Fruit fly (Drosophila melanogaster) ovary, adult (tissue): ENCODE data around the gene Atg16.

ENCODE experiments used
- CG17801 ChIP-seq: fragments of 200-800 bp; optimal IDR thresholded peaks from 2 replicates; lab custom pipeline; 2019; ENCODE audit warnings: missing biosample characterization, mild to moderate bottlenecking, missing genetic modification characterization, moderate library complexity; ENCODE audit not compliant: partially characterized antibody

The Atg16 gene

DNA sequence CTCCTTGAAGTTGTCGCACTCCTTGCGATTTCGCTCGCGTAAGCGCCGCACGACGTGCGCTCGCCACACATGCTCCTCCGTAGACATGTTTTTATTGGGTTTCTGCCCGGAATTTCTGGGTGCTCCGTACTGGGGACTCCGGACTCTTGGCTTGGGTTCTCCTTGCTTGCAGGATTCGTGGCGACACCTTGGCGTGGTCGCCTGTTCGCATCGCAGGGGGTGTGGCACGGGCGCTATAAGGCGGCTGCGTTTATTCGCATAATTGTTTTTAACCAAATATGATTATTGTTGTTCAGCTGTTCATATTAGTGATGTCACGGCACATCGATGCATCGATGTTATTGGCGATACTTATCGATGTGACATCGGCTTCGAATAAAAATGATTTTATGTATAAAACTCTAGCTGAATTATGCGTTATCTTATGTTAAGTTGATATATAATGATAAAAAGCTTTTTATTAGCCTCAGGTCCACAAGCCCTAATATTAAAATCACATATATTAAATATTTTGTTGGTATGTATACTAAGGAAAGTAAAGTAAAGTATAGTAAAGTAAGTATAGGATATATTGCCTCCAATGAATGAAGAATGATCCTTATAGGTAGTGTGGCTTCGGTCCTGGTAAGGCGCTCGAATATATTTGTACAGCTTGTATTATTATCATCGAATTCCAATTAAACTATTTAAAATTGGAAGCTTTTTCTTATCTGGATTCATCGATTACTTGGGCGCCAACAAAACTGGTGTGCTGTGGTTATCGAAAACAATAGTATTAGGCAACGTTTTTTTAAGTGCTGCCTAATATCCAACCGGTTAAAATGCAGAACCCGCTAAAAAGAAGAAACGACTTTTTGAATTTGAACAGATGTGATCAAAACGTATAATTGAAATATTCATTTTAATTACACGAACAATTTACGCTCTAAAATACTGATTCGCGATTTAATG is at the start of gene Atg16:
Gene Atg16, minus strand, starts transcription at position 343 of the 951 bp plus-strand sequence.
- TF ChIP-seq CG17801 (GFP tag; lab: Kevin White, UChicago), result no peak

- TF ChIP-seq CG17801 (GFP tag; lab: Kevin White, UChicago), result no peak
Observed at dm6 chr3R:29880306-29880705, 45.4 kb upstream of the Atg16 start.

dm6 chr3R:29876733-29877193 is 41.9 kb upstream of the Atg16 start, which contains the start of gene CG31038:
Gene CG31038, plus strand, starts transcription at chr3R:29877059.
- TF ChIP-seq CG17801 (GFP tag; lab: Kevin White, UChicago), result peak; percentile 27

- no peak for TF ChIP-seq CG17801 (GFP tag; lab: Kevin White, UChicago)
Observed at dm6 chr3R:29876232-29876631, 41.3 kb upstream of the Atg16 start.

DNA sequence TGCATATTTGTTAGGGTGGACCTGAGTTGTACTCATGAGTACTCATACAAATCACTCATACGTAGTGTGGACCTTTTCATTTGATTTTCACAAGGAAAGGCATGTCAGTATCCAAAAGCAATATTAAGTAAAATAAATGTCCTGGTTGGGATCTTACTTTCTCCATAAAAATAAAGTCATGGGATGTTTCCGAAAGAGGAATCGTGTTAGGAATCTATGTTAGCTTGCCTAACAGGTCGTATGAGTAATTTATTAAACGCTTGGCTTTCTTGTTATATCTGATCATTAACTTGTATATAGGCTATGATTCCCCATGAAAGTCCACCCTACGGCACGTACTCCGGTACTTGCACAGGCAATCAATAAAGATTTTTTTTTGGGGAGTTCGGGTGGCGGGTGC is 40.9 kb upstream of the Atg16 start:
- peak; percentile 50 for TF ChIP-seq CG17801 (GFP tag; lab: Kevin White, UChicago)

DNA sequence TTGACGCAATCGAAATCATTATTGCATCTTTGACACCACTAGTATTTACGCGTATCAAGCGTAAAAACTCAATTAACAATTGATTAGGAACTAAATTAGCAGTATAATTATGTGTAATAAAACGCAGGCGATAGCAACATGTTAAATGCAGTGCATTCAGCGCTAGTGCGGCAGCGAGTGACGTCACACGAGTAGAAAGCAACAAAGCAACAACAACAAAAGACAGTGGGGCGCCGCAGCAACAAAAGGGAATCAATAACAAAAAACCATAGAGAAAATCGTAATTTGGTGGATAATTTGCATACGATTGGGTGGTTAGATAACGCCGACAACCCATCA is 34.4 kb upstream of the Atg16 start, which contains the start of gene CG34133:
Gene CG34133, plus strand, starts transcription at position 16 of the 339 bp plus-strand sequence.
- no peak for TF ChIP-seq CG17801 (GFP tag; lab: Kevin White, UChicago)

dm6 chr3R:29868676-29869349 is 33.9 kb upstream of the Atg16 start, which contains the start of gene Zip99C:
Gene Zip99C, minus strand, starts transcription at chr3R:29868895.
- TF ChIP-seq CG17801 (GFP tag; lab: Kevin White, UChicago), result peak; percentile 16

DNA sequence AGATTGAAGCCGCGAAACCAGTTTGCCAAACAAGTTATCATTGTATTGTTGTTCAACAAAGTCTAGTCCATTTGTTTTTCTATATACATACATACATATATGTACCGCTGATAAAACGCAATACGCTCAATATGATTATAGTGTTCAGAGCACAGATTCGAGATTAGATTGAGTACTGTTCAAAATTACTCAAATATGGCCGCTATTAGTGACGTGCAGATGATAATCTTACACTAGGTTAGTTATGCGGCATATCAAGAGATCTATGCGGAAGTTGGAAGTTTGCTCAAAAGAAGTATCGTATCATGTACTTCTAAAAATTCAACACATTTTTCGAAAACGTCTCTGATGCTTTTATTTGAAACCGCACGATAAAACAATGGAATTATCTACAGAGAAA is 33.0 kb upstream of the Atg16 start:
- no peak for TF ChIP-seq CG17801 (GFP tag; lab: Kevin White, UChicago)

DNA sequence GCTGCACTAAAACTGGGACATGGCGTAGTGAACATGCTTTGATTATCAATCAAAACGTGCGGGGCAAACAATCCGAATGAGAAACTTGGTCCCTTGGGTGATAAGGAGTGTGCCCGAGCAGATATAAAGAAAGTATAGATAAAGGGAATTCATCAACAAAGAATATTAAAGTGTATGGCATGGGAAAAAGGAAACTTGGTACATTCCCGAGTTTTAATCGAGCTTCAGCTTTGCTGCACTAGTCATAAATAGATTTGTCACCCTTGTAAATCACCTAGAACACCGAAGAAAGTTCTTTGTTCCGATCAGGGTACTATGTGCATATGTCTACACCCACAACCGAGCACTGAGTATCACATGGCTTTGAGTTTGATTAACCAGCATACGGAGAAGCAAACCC is 32.6 kb upstream of the Atg16 start:
- no peak for TF ChIP-seq CG17801 (GFP tag; lab: Kevin White, UChicago)

- no peak for TF ChIP-seq CG17801 (GFP tag; lab: Kevin White, UChicago)
Observed at dm6 chr3R:29866706-29867105, 31.8 kb upstream of the Atg16 start.

DNA sequence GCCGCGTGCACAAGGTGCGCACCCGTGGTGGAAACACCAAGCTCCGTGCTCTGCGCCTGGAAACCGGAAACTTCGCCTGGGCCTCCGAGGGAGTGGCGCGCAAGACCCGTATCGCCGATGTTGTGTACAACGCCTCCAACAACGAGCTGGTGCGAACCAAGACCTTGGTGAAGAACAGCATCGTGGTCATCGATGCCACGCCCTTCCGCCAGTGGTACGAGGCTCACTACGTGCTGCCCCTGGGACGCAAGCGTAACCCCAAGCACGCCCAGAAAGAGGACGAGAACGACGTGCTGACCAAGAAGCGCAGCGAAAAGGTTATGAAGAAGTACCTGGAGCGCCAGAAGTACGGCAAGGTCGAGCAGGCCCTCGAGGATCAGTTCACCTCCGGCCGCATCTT is 27.9 kb upstream of the Atg16 start:
- no peak for TF ChIP-seq CG17801 (GFP tag; lab: Kevin White, UChicago)

DNA sequence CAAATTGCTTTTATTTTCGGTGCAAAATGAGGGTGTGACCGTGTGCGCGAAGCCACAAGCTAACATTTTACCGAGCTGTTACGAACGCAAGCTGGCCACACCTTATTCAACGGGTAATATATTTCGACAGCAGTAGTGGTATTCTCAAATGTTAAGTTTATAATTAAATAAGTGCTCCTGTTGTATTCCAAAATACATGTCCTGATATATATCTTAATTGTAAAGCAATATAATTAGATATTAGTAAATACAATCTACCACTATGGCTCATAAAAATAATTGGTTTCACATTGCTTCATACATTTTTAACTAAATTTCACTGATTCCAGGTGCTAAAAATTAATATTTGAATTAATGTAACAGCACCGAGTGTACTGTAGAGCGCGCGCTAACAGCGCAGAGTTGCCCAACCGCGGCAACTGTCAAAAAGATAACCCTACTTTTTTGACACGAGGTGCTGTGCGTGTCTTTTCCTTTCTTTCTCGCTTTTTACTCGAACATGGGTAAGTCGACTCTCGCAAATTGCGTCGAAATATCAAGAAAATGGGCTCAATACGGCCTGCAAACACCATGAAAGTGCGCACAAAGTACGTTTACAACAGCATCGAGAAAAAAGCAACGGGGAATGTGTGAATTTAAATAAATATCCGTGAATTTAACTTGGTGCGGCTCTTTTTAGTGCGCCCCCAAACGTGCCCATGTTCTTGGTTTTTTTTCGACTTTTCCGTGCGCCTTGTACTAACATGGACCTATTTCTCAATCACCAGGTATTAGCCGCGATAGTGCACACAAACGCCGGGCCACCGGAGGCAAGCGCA is 26.7 kb upstream of the Atg16 start, which contains the start of the genes CG15514 and RpS8:
Gene CG15514, minus strand, starts transcription at position 63 of the 818 bp plus-strand sequence.
Gene RpS8, plus strand, starts transcription at position 151 of the 818 bp plus-strand sequence.
- peak; percentile 74 for TF ChIP-seq CG17801 (GFP tag; lab: Kevin White, UChicago)

DNA sequence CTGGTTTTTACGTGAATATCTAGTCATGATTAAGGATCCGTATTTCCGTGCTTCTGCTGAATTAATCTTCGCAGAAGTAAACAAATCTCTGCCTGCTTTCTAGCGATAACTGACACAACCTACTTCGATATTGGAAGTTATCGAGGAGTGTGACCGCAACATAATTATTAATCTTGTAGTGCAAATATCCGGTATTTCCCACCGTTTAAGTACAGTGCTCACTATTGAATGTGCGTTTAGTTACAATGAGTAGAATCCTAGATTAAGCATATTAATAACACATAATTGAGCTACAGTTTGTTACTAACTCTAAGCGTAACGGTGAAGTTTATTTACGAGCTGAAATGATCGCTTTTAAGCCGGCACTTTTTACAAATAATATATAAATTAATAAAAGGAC is 24.9 kb upstream of the Atg16 start:
- peak; percentile 27 for TF ChIP-seq CG17801 (GFP tag; lab: Kevin White, UChicago)

- TF ChIP-seq CG17801 (GFP tag; lab: Kevin White, UChicago), result no peak
Observed at dm6 chr3R:29858806-29859205, 23.9 kb upstream of the Atg16 start, which contains the start of gene CG7824. Gene CG7824, minus strand, starts transcription at chr3R:29858936.
